Worm (Caenorhabditis elegans) whole organism, L4 larva: ENCODE results near the gene bath-41.

Source experiments
- F10B5.3 ChIP-seq: sonication (generic microtip); optimal IDR thresholded peaks from 2 replicates; lab custom pipeline; 2016; ENCODE audit warnings: mild to moderate bottlenecking, missing genetic modification characterization, missing compliant biosample characterization
- T20F7.1 ChIP-seq: fragments of 200-800 bp; sonication (Bioruptor generic); optimal IDR thresholded peaks from 2 replicates; lab custom pipeline; 2018; ENCODE audit warnings: mild to moderate bottlenecking, missing genetic modification characterization, missing compliant biosample characterization
- Y48G9A.11 ChIP-seq: fragments of 200-800 bp; sonication (Bioruptor generic); IDR thresholded peaks from 2 replicates; pipeline ENCODE4 v1.3.6; 2022; ENCODE audit warnings: missing genetic modification reagents, missing genetic modification characterization, missing compliant biosample characterization
- aha-1 ChIP-seq: fragments of 150-350 bp; peaks from one replicate; lab custom pipeline; 2014; ENCODE audit warnings: missing biosample characterization, missing genetic modification characterization
- ama-1 ChIP-seq: fragments of 150-350 bp; optimal IDR thresholded peaks from 2 replicates; lab custom pipeline; 2014; ENCODE audit warnings: inconsistent platforms, mixed read lengths
- ceh-32 ChIP-seq: sonication (generic microtip); optimal IDR thresholded peaks from 2 replicates; lab custom pipeline; 2016; ENCODE audit warnings: mild to moderate bottlenecking, missing genetic modification characterization, missing compliant biosample characterization; ENCODE audit not compliant: poor library complexity
- ceh-62 ChIP-seq: sonication (generic microtip); optimal IDR thresholded peaks from 2 replicates; lab custom pipeline; 2017; ENCODE audit warnings: missing biosample characterization, missing genetic modification characterization
- ces-1 ChIP-seq: fragments of 150-350 bp; sonication (generic microtip); optimal IDR thresholded peaks from 4 replicates; lab custom pipeline; 2014; ENCODE audit warnings: missing biosample characterization, missing genetic modification reagents, missing genetic modification characterization
- daf-16 ChIP-seq, 3 experiments: sonication (generic microtip); optimal IDR thresholded peaks; 2 replicates each; lab custom pipeline; 2016 to 2017; ENCODE audit warnings: missing genetic modification characterization in 3 of 3, missing genetic modification reagents in 3 of 3, mild to moderate bottlenecking in 2 of 3, missing compliant biosample characterization in 2 of 3, missing biosample characterization in 1 of 3, moderate library complexity in 1 of 3
- dmd-6 ChIP-seq: fragments of 200-800 bp; sonication (Bioruptor generic); IDR thresholded peaks from 2 replicates; pipeline ENCODE4 v1.3.6; 2022; ENCODE audit warnings: missing genetic modification reagents, missing genetic modification characterization, missing compliant biosample characterization
- dmd-8 ChIP-seq: fragments of 200-800 bp; sonication (Bioruptor generic); IDR thresholded peaks from 2 replicates; pipeline ENCODE4 v1.3.6; 2022; ENCODE audit warnings: missing genetic modification characterization, missing compliant biosample characterization
- dpl-1 ChIP-seq: fragments of 150-350 bp; optimal IDR thresholded peaks from 2 replicates; lab custom pipeline; 2014; ENCODE audit warnings: missing biosample characterization, missing genetic modification reagents, missing genetic modification characterization
- duxl-1 ChIP-seq: sonication (generic microtip); optimal IDR thresholded peaks from 2 replicates; lab custom pipeline; 2016; ENCODE audit warnings: mild to moderate bottlenecking, missing genetic modification characterization, moderate library complexity, missing compliant biosample characterization; ENCODE audit not compliant: poor library complexity
- egl-27 ChIP-seq: sonication (generic microtip); optimal IDR thresholded peaks from 3 replicates; lab custom pipeline; 2017; ENCODE audit warnings: missing biosample characterization, missing genetic modification reagents, missing genetic modification characterization
- fos-1 ChIP-seq: fragments of 150-350 bp; optimal IDR thresholded peaks from 2 replicates; lab custom pipeline; 2014; ENCODE audit warnings: missing biosample characterization, missing genetic modification characterization
- hlh-11 ChIP-seq: fragments of 200-800 bp; sonication (Bioruptor generic); optimal IDR thresholded peaks from 2 replicates; lab custom pipeline; 2018; ENCODE audit warnings: mild to moderate bottlenecking, missing genetic modification characterization, missing compliant biosample characterization
- hmg-1.1 ChIP-seq: fragments of 200-800 bp; sonication (Bioruptor generic); IDR thresholded peaks from 2 replicates; pipeline ENCODE4 v1.3.6; 2022; ENCODE audit warnings: missing genetic modification reagents, missing genetic modification characterization, missing compliant biosample characterization
- lin-13 ChIP-seq: fragments of 150-350 bp; optimal IDR thresholded peaks from 2 replicates; lab custom pipeline; 2014; ENCODE audit warnings: missing biosample characterization, missing genetic modification reagents, missing genetic modification characterization
- lin-39 ChIP-seq: fragments of 150-350 bp; optimal IDR thresholded peaks from 2 replicates; lab custom pipeline; 2014; ENCODE audit warnings: missing biosample characterization, missing genetic modification reagents, missing genetic modification characterization
- madf-9 ChIP-seq: fragments of 200-800 bp; sonication (Bioruptor generic); conservative IDR thresholded peaks from 2 replicates; pipeline ENCODE4 v1.3.6; 2022; ENCODE audit warnings: missing genetic modification reagents, missing genetic modification characterization, missing compliant biosample characterization
- mdl-1 ChIP-seq, 2 experiments: fragments of 150-350 bp in 1 of 2; sonication (generic microtip) in 1 of 2; optimal IDR thresholded peaks; 2 replicates each; lab custom pipeline; 2014 to 2017; ENCODE audit warnings: missing biosample characterization in 2 of 2, missing genetic modification characterization in 2 of 2
- mes-2 ChIP-seq: sonication (generic microtip); optimal IDR thresholded peaks from 2 replicates; lab custom pipeline; 2016; ENCODE audit warnings: missing genotype, mild to moderate bottlenecking, missing genetic modification characterization, missing compliant biosample characterization; ENCODE audit not compliant: poor library complexity, severe bottlenecking
- mxl-3 ChIP-seq: fragments of 200-800 bp; sonication (Bioruptor generic); optimal IDR thresholded peaks from 2 replicates; lab custom pipeline; 2018; ENCODE audit warnings: mild to moderate bottlenecking, missing genetic modification characterization, missing compliant biosample characterization
- nhr-11 ChIP-seq: fragments of 150-350 bp; optimal IDR thresholded peaks from 2 replicates; lab custom pipeline; 2014; ENCODE audit warnings: missing biosample characterization, missing genetic modification characterization
- nhr-76 ChIP-seq: fragments of 150-350 bp; optimal IDR thresholded peaks from 2 replicates; lab custom pipeline; 2014; ENCODE audit warnings: missing biosample characterization, missing genetic modification characterization
- pqm-1 ChIP-seq: sonication (generic microtip); optimal IDR thresholded peaks from 2 replicates; lab custom pipeline; 2017; ENCODE audit warnings: missing biosample characterization, missing genetic modification characterization
- rbr-2 ChIP-seq: sonication (generic microtip); optimal IDR thresholded peaks from 2 replicates; lab custom pipeline; 2016; ENCODE audit warnings: missing genotype, missing genetic modification characterization, missing compliant biosample characterization
- snpc-4 ChIP-seq: fragments of 150-350 bp; optimal IDR thresholded peaks from 2 replicates; lab custom pipeline; 2014; ENCODE audit warnings: missing biosample characterization, missing genetic modification characterization
- unc-62 ChIP-seq, 3 experiments: fragments of 150-350 bp in 1 of 3; sonication (generic microtip); optimal IDR thresholded peaks in 2 of 3; peaks in 1 of 3; 1 replicate in 1 of 3; 2 replicates in 2 of 3; lab custom pipeline; 2014 to 2017; ENCODE audit warnings: missing biosample characterization in 3 of 3, missing genetic modification characterization in 3 of 3, missing genetic modification reagents in 3 of 3, missing genotype in 1 of 3
- vab-7 ChIP-seq: fragments of 200-800 bp; sonication (Bioruptor generic); IDR thresholded peaks from 2 replicates; pipeline ENCODE4 v1.3.6; 2022; ENCODE audit warnings: missing genetic modification reagents, missing genetic modification characterization, missing compliant biosample characterization
- zip-11 ChIP-seq: fragments of 200-800 bp; sonication (Bioruptor generic); IDR thresholded peaks from 2 replicates; pipeline ENCODE4 v1.3.6; 2022; ENCODE audit warnings: missing genetic modification characterization, missing compliant biosample characterization
- ztf-7 ChIP-seq: fragments of 150-350 bp; optimal IDR thresholded peaks from 2 replicates; lab custom pipeline; 2014; ENCODE audit warnings: missing biosample characterization, missing genetic modification characterization

The bath-41 gene

DNA sequence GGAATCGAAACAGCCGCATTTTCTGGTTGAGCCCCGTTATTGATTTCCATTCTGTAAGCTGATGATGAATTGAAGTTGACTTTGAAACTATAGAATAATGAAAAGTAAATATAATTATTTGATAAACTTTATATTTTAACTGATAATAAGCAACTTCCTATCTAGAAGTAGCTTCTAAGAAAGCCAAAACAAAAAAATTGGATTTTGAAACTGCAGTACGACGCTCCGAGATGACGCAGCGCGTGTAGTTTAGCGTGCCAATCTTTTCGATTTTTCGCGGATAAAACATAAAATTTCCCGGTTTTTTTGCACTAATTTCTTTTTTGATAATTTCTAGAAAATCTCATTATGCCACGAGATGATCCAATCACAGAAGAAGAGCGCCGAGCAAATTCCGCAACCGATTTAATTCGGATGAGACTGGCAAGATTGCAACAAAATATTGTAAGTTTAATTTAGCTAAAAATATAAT, at the start of gene bath-41, which contains the start of gene F37A4.2:
bath-41 (minus strand) TSS at position 51 of the 472 bp plus-strand sequence.
F37A4.2 (plus strand) TSS at position 247 of the 472 bp plus-strand sequence.
- TF ChIP-seq T20F7.1 (GFP tag; lab: Kevin White, UChicago) (peak; percentile 93), duxl-1 (tag; lab: Kevin White, UChicago) (no peak), nhr-76 (tag; lab: Kevin White, UChicago) (no peak), dpl-1 (GFP tag; lab: Kevin White, UChicago) (peak; percentile 29), ces-1 (GFP tag; lab: Kevin White, UChicago) (no peak), ama-1 (lab: Kevin White, UChicago) (no peak), Y48G9A.11 (GFP tag; lab: Robert Waterston, UW) (peak; percentile 93), vab-7 (GFP tag; lab: Robert Waterston, UW) (no peak)

DNA sequence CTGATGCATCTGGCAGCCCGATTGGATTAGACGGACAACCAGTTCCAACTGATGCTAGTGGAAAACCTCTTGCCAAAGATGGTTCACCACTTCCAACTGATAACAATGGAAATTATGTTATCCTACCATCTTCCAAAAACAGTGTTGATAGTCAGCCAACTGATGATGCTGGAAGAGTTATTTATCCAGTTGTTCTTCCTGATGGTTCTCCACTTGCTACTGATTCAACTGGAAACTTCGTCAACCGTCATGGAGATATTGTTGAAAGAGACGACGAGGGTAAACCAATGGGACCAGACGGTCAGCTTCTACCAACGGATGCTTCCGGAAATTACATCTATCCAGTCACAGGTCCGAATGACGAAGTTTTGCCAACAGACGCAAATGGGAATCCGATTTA, 34.7 kb upstream of the bath-41 start:
- no peak for TF ChIP-seq F10B5.3 (tag; lab: Kevin White, UChicago)
- TF ChIP-seq egl-27 (tag; lab: Kevin White, UChicago) = no peak
- no peak for TF ChIP-seq mxl-3 (GFP tag; lab: Kevin White, UChicago)
- no peak for TF ChIP-seq ceh-62 (tag; lab: Kevin White, UChicago)
- peak in 1 of 2 experiments; percentile 96 for TF ChIP-seq unc-62 (GFP tag; optimal IDR thresholded peaks at IDR 0.05 in 1 of 2; lab: Kevin White, UChicago)
- no peak for TF ChIP-seq unc-62 (tag; optimal IDR thresholded peaks at IDR 0.05; lab: Kevin White, UChicago)
- TF ChIP-seq ceh-32 = no peak
- TF ChIP-seq rbr-2 (tag; lab: Kevin White, UChicago) = no peak
- no peak for TF ChIP-seq mes-2

DNA sequence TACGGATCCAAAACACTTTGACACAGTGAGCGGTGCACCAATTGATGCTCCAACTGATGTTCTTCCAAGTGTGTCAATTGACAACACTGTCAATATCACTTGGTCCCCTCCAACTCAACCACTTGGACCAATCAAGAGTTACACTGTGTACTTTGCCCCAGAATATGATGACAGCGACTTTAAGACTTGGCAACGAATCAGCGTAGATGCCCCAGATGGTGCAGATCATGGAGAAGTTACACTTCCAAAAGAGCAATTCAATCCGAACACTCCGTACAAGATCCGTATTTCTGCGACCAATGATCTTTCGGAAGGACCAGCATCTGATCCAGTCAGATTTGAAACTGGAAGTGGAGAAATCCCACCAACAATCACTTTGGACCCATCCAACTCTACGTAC, 30.6 kb upstream of the bath-41 start:
- TF ChIP-seq ztf-7 (tag; lab: Kevin White, UChicago) = no peak
- no peak for TF ChIP-seq hmg-1.1 (GFP tag; lab: Robert Waterston, UW)
- peak in 1 of 2 experiments; percentile 92 for TF ChIP-seq unc-62 (GFP tag; optimal IDR thresholded peaks at IDR 0.05 in 1 of 2; lab: Kevin White, UChicago)
- no peak for TF ChIP-seq unc-62 (tag; optimal IDR thresholded peaks at IDR 0.05; lab: Kevin White, UChicago)

DNA sequence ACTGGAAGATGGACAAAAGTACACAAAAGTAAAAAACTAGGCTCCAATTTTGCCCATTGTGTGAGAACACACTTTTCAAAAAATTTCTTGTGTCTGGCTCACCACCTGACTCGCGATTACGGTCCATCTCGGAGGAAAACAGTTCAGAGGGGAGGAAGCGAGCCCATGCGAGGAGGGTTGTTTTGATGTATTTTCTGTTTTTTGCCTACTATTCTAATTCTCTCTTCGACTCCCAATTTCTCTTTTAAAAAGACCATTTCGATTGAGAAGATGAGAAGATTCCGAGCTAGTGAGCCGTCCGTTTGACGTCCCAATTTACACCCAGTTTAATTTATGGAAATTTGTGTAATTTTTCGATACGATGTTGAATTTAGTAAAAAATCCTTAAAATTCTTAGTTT, 24.6 kb upstream of the bath-41 start:
- TF ChIP-seq aha-1 (tag; lab: Kevin White, UChicago) (peak; percentile 93), mdl-1 (tag; optimal IDR thresholded peaks at IDR 0.05; lab: Kevin White, UChicago) (no peak), dmd-8 (GFP tag; lab: Robert Waterston, UW) (no peak), hmg-1.1 (GFP tag; lab: Robert Waterston, UW) (no peak)

DNA sequence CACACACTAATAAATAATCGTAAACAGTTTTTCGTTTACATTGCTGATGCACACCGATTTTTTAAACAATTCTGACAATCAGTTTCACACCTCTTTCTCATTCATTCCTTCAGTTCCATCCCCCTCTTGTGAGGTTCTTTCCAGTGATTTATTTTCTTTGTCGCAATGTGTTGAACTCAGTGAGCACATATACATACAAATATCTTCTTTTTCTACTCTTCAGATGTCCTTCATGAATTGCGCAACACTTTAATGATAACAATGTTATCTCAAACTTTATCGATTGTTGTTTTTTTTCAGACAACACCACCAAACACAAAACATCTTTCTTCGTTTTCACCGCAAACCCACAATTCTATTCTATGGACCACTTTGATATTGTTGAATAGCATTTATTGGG, 23.9 kb upstream of the bath-41 start, which contains the start of gene dig-1:
dig-1 (plus strand) TSS at position 301 of the 400 bp plus-strand sequence.
- TF ChIP-seq hlh-11 (tag; lab: Kevin White, UChicago) = no peak
- TF ChIP-seq fos-1 (tag; lab: Kevin White, UChicago) = no peak
- TF ChIP-seq dmd-6 = no peak
- TF ChIP-seq nhr-11 (tag; lab: Kevin White, UChicago) = no peak

DNA sequence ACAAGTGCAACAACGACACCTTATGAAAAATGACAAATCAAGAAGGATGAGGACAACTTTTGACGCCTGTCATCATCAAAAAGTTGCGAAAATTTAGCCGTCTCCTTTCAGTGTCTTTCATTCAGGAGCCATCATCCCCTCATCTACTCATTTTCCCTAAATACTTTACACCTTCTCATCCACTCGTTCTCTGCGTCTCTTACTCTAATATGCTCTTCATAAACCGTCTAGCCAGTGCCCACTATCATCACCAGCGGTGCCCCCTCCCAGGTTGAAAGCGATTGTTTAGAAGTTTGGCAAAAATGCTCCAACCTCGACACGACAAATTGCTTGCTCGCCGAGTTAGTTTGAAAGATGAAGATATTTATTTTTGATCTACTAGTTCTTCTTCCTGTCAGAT, 20.5 kb upstream of the bath-41 start:
- TF ChIP-seq egl-27 (tag; lab: Kevin White, UChicago) = no peak
- TF ChIP-seq fos-1 (tag; lab: Kevin White, UChicago) = no peak
- no peak for TF ChIP-seq pqm-1
- no peak for TF ChIP-seq lin-39
- TF ChIP-seq daf-16 (GFP tag; optimal IDR thresholded peaks at IDR 0.05; lab: Kevin White, UChicago) = peak in 1 of 2 experiments; percentile 90
- TF ChIP-seq daf-16 (tag; optimal IDR thresholded peaks at IDR 0.05; lab: Kevin White, UChicago) = no peak
- no peak for TF ChIP-seq zip-11 (GFP tag; lab: Robert Waterston, UW)
- no peak for TF ChIP-seq madf-9 (GFP tag; lab: Robert Waterston, UW)
- no peak for TF ChIP-seq lin-13 (GFP tag; lab: Kevin White, UChicago)
- peak in 1 of 2 experiments; percentile 98 for TF ChIP-seq unc-62 (GFP tag; optimal IDR thresholded peaks at IDR 0.05 in 1 of 2; lab: Kevin White, UChicago)
- no peak for TF ChIP-seq unc-62 (tag; optimal IDR thresholded peaks at IDR 0.05; lab: Kevin White, UChicago)
- no peak for TF ChIP-seq mes-2
- no peak for TF ChIP-seq Y48G9A.11 (GFP tag; lab: Robert Waterston, UW)
- TF ChIP-seq snpc-4 (tag; lab: Kevin White, UChicago) = no peak
